Worm (Caenorhabditis elegans): Measurements from ENCODE around the gene adk-1.

ce11 chrIV:11176967-11177366, 33.7 kb downstream of the adk-1 start, which contains the start of gene rap-3:
- TF ChIP-seq nhr-76 (tag; optimal IDR thresholded peaks at IDR 0.05) (no peak), aly-2 (tag; optimal IDR thresholded peaks at IDR 0.05) (no peak), mdl-1 (tag; optimal IDR thresholded peaks at IDR 0.05) (no peak), tbx-2 (tag; optimal IDR thresholded peaks at IDR 0.05) (no peak), snpc-4 (tag; optimal IDR thresholded peaks at IDR 0.05) (no peak), unc-62 (GFP tag; optimal IDR thresholded peaks at IDR 0.05) (no peak), ztf-4 (tag; optimal IDR thresholded peaks at IDR 0.05) (no peak), irx-1 (tag; optimal IDR thresholded peaks at IDR 0.05) (no peak), snu-23 (GFP tag; optimal IDR thresholded peaks at IDR 0.05) (no peak)
